Fruit fly (Drosophila melanogaster): ENCODE measurements around the gene aurA.
A peak's percentile ranks its signal among the peaks of the same experiment; 100 is the strongest.

The aurA gene

DNA sequence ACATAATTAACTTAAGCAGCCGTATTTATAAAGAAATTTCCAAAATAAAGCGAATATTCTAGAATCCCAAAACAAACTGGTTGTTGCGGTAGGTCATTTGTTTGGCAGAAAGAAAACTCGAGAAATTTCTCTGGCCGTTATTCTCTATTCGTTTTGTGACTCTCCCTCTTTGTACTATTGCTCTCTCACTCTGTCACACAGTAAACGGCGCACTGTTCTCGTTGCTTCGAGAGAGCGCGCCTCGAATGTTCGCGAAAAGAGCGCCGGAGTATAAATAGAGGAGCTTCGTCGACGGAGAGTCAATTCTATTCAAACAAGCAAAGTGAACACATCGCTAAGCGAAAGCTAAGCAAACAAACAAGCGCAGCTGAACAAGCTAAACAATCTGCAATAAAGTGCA is 4.7 kb upstream of the aurA start, which contains the start of gene Hsp70Ab:
Gene Hsp70Ab, plus strand, starts transcription at position 301 of the 400 bp plus-strand sequence.
- TF ChIP-seq onecut (GFP tag; IDR thresholded peaks at IDR 0.05) = 0 out of 2 replicates have a peak, but pooled peaks have one; percentile 14

DNA sequence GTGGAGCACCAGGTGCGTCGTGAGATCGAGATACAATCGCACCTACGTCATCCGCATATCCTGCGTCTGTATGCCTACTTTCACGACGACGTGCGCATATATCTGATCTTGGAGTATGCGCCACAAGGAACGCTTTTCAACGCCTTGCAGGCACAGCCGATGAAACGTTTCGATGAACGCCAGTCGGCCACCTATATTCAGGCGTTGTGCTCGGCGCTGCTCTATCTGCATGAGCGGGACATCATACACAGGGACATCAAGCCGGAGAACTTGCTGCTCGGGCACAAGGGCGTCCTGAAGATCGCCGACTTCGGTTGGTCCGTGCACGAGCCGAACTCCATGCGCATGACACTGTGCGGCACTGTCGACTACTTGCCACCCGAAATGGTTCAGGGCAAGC is 1.1 kb downstream of the aurA start:
- peak; percentile 51 for TF ChIP-seq Med (GFP tag)
- no peak for TF ChIP-seq gem (tag; optimal IDR thresholded peaks at IDR 0.05)
- TF ChIP-seq trem (tag; optimal IDR thresholded peaks at IDR 0.05) = no peak
- no peak for TF ChIP-seq mam (GFP tag; optimal IDR thresholded peaks at IDR 0.05)
- no peak for TF ChIP-seq oc (tag; optimal IDR thresholded peaks at IDR 0.05)
- peak; percentile 59 for TF ChIP-seq CG8478 (optimal IDR thresholded peaks at IDR 0.05)
- TF ChIP-seq h (optimal IDR thresholded peaks at IDR 0.05) = no peak
- TF ChIP-seq vnd (GFP tag; IDR thresholded peaks at IDR 0.05; ENCODE audit: partially characterized antibody) = 0 out of 3 replicates have a peak, but pooled peaks have one; percentile 18
- TF ChIP-seq CG6254 (GFP tag; optimal IDR thresholded peaks at IDR 0.05) = no peak
- TF ChIP-seq slou (GFP tag; optimal IDR thresholded peaks at IDR 0.05) = no peak
- TF ChIP-seq Mad (GFP tag; optimal IDR thresholded peaks at IDR 0.05) = no peak
- TF ChIP-seq HLH54F (GFP tag; optimal IDR thresholded peaks at IDR 0.05) = no peak
- TF ChIP-seq CG6654 (GFP tag; optimal IDR thresholded peaks at IDR 0.05) = no peak
- TF ChIP-seq Bgb (GFP tag; IDR thresholded peaks at IDR 0.05; ENCODE audit: partially characterized antibody) = no peak
- no peak for TF ChIP-seq CG11398 (GFP tag; optimal IDR thresholded peaks at IDR 0.05)
- TF ChIP-seq Ets65A (GFP tag) = peak; percentile 88
- no peak for TF ChIP-seq CG1792 (GFP tag; optimal IDR thresholded peaks at IDR 0.05)
- 0 out of 3 replicates have a peak, but pooled peaks have one; percentile 22 for TF ChIP-seq CG11456 (GFP tag; IDR thresholded peaks at IDR 0.05)
- no peak for TF ChIP-seq fd102C (GFP tag; optimal IDR thresholded peaks at IDR 0.05)
- TF ChIP-seq Fer2 (tag; optimal IDR thresholded peaks at IDR 0.05) = no peak

DNA sequence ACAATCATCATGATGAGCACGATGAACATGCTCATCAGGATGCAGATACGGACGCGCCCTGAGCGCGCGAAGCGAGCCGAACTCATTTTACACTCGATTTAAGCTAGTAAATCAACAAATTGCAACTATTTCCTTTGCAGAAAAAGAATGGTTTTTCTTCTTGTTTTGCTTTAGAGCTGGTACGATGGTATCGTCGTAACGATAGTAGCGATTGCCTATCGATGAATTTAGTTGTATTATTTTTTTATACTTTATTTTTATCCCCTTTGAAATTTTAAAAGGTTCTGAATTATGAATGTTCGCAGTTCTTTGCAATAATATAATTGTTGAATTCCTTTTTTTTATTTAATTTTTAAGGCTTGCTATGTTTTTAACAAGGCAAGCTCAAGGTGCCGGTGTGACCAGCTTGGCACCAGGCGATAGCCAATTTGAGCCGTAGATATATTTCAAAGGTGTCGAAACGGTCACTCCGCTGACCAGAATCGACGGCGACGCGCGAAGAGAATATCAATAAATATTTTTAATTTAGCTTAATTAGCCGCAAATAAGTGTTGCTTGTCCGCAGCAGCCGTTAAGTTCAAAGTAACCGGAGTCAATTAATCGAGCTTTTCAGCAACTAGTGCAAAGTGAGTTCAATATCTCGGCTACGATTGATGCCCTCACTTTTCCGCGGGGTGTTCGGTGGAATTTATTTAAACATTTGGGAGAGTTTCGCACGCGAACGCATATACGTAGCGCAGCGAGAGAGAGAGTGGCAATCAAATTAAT is 4.5 kb downstream of the aurA start, which contains the start of the genes CG12213 and GC1:
Gene CG12213, minus strand, starts transcription at position 430 of the 768 bp plus-strand sequence.
Gene GC1, plus strand, starts transcription at position 447 of the 768 bp plus-strand sequence.
- TF ChIP-seq vnd (GFP tag; IDR thresholded peaks at IDR 0.05; ENCODE audit: partially characterized antibody) = peak; percentile 98
- TF ChIP-seq dati (GFP tag; IDR thresholded peaks at IDR 0.05) = no peak
- no peak for TF ChIP-seq Oli (tag; optimal IDR thresholded peaks at IDR 0.05)
- TF ChIP-seq grn (GFP tag; optimal IDR thresholded peaks at IDR 0.05) = peak; percentile 44
- no peak for TF ChIP-seq CTCF (GFP tag; optimal IDR thresholded peaks at IDR 0.05)
- no peak for TF ChIP-seq crc (GFP tag; optimal IDR thresholded peaks at IDR 0.05)
- no peak for TF ChIP-seq Meics (GFP tag; optimal IDR thresholded peaks at IDR 0.05)
- peak; percentile 45; the same call in 1 of the 2 replicates for TF ChIP-seq CG31441 (GFP tag; IDR thresholded peaks at IDR 0.05)
- TF ChIP-seq CG3838 (GFP tag; optimal IDR thresholded peaks at IDR 0.05) = no peak
- peak; percentile 44 for TF ChIP-seq CG30403 (GFP tag; optimal IDR thresholded peaks at IDR 0.05)
- no peak for TF ChIP-seq Neu2 (GFP tag; optimal IDR thresholded peaks at IDR 0.05; ENCODE audit: borderline replicate concordance)
- TF ChIP-seq Six4 (GFP tag; optimal IDR thresholded peaks at IDR 0.05) = no peak
- TF ChIP-seq pzg (GFP tag; optimal IDR thresholded peaks at IDR 0.05) = peak; percentile 80
- no peak for TF ChIP-seq Hmx (GFP tag; optimal IDR thresholded peaks at IDR 0.05)
- no peak for TF ChIP-seq nau (GFP tag; optimal IDR thresholded peaks at IDR 0.05)
- TF ChIP-seq pita (GFP tag; optimal IDR thresholded peaks at IDR 0.05) = no peak
- no peak for TF ChIP-seq NC2α (GFP tag; optimal IDR thresholded peaks at IDR 0.05)
- no peak for TF ChIP-seq chm (GFP tag; IDR thresholded peaks at IDR 0.05)
- peak; percentile 17 for TF ChIP-seq CG1603 (tag; optimal IDR thresholded peaks at IDR 0.05)
- peak; percentile 99 for TF ChIP-seq CG34224 (GFP tag; IDR thresholded peaks at IDR 0.05; ENCODE audit: partially characterized antibody)
- no peak for TF ChIP-seq ssp (GFP tag; IDR thresholded peaks at IDR 0.05)
- no peak for TF ChIP-seq Abd-B (GFP tag; optimal IDR thresholded peaks at IDR 0.05)
- TF ChIP-seq tx (GFP tag; optimal IDR thresholded peaks at IDR 0.05) = no peak
- TF ChIP-seq ken (GFP tag; IDR thresholded peaks at IDR 0.05) = no peak
- TF ChIP-seq fd3F (GFP tag; optimal IDR thresholded peaks at IDR 0.05) = no peak
- TF ChIP-seq stc (GFP tag; IDR thresholded peaks at IDR 0.05) = no peak
- TF ChIP-seq CG10267 (tag; optimal IDR thresholded peaks at IDR 0.05) = peak; percentile 82
- TF ChIP-seq fd64A (GFP tag; optimal IDR thresholded peaks at IDR 0.05) = no peak
- no peak for TF ChIP-seq CG7987 (GFP tag; optimal IDR thresholded peaks at IDR 0.05)
